Worm (Caenorhabditis elegans): ENCODE data around the gene B0507.3.

The B0507.3 gene

DNA sequence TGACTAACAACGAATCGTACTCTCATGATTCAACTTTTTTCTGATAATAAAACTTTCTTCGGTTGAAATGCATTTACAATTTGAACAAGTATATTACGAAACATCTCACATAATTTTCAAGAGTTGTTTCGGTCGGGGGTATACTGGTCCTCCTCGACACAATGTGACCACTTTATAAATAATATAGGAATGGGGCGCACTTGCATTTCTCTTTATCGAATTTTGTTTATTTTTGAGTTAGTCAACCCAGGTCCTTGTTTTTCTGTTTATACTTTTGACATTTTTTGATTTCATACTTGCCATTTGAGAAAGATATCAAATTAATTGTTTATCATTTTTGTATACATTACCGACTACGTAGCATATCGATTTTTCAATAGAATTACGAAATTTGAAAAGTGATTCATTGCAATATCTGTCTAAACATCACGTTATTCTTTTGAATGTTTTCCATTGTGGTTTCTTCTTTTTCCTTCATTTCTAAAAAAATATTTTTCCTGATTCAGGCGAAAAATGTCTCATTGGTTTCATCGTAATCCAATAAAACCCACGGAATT, 5.2 kb downstream of the B0507.3 start, which contains the start of gene B0507.2 (continued):
- no peak for TF ChIP-seq cey-2 (tag; optimal IDR thresholded peaks at IDR 0.05; ENCODE audit: borderline replicate concordance, insufficient read depth)
- peak; percentile 36 for TF ChIP-seq hlh-11 (tag; optimal IDR thresholded peaks at IDR 0.05)
- peak in 1 of 2 experiments; percentile 46 for TF ChIP-seq lsy-2 (tag; optimal IDR thresholded peaks at IDR 0.05)
- TF ChIP-seq daf-16 (GFP tag; optimal IDR thresholded peaks at IDR 0.05) = no peak
- peak; percentile 90 for TF ChIP-seq daf-16 (tag; optimal IDR thresholded peaks at IDR 0.05)
- TF ChIP-seq pha-4 (GFP tag; IDR thresholded peaks at IDR 0.05) = no peak
- no peak for TF ChIP-seq pha-4 (tag; optimal IDR thresholded peaks at IDR 0.05)
- TF ChIP-seq ama-1 (optimal IDR thresholded peaks at IDR 0.05) = no peak
- TF ChIP-seq hif-1 (tag; optimal IDR thresholded peaks at IDR 0.05) = no peak
- TF ChIP-seq fos-1 (tag; optimal IDR thresholded peaks at IDR 0.05) = no peak
- no peak for TF ChIP-seq spr-3 (GFP tag; optimal IDR thresholded peaks at IDR 0.05)
- TF ChIP-seq nhr-76 (tag; optimal IDR thresholded peaks at IDR 0.05) = no peak
- TF ChIP-seq tag-97 (GFP tag; IDR thresholded peaks at IDR 0.05) = no peak
- TF ChIP-seq nhr-77 (tag; optimal IDR thresholded peaks at IDR 0.05) = no peak
- peak; percentile 33 for TF ChIP-seq nhr-28 (tag; optimal IDR thresholded peaks at IDR 0.05)
- TF ChIP-seq ZK546.5 (tag; optimal IDR thresholded peaks at IDR 0.05) = no peak
- no peak for TF ChIP-seq lin-39 (tag; optimal IDR thresholded peaks at IDR 0.05)

DNA sequence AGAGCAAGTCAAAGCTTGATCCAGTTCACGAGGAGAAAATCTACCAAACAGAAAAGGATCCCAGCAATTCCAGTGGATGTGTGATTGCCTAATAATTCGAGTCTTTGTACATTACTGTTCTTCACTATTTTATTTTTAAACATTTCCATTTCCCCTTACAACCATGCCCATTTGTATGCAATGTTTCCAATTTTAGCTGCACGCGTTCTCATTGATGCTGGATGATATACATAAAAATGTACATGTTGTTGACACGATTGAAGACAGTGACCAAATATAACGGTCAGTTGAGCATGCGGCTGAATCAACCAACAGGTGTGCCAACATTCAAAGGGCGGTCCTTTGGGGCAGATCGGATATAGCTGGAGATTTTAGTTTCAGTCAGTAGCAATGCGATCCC, 7.6 kb downstream of the B0507.3 start, which contains the start of gene B0507.1:
TSS of gene B0507.1 (plus strand) at position 301 of the 400 bp plus-strand sequence.
- TF ChIP-seq ceh-32 (tag; optimal IDR thresholded peaks at IDR 0.05; ENCODE audit: poor library complexity) (no peak), spr-1 (tag; optimal IDR thresholded peaks at IDR 0.05) (no peak), aha-1 (tag) (no peak)

DNA sequence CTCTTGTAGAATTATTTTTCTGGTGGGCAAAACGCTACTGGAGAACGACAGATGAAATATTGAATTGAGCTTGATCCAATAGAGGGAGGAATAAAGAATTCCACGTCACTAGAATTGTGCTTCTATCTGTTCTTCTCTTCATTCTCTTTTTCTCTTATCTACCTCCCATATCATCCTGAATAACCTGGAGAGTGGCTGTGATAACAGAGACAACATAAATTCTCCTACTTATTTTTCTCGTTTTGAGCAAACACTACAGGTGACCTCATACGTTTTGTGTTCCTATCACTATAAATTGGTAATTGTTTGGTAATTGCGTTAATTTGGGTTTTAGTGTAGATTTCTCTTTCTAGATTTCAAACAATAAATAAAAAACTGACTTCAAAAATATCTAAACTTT, 12.5 kb downstream of the B0507.3 start:
- TF ChIP-seq daf-19 (GFP tag; conservative IDR thresholded peaks at IDR 0.05) (no peak), unc-62 (GFP tag; optimal IDR thresholded peaks at IDR 0.05 in 1 of 2) (no peak), unc-62 (tag; optimal IDR thresholded peaks at IDR 0.05) (no peak), daf-16 (GFP tag; optimal IDR thresholded peaks at IDR 0.05) (no peak), daf-16 (tag; optimal IDR thresholded peaks at IDR 0.05) (peak; percentile 35), hlh-11 (tag; optimal IDR thresholded peaks at IDR 0.05) (peak; percentile 23), nhr-28 (tag; optimal IDR thresholded peaks at IDR 0.05) (peak; percentile 88), dmd-6 (GFP tag; IDR thresholded peaks at IDR 0.05) (0 out of 2 replicates have a peak, but pooled peaks have one; percentile 14), pqm-1 (tag; optimal IDR thresholded peaks at IDR 0.05) (peak; percentile 68), dve-1 (tag; optimal IDR thresholded peaks at IDR 0.05; ENCODE audit: insufficient read depth) (peak; percentile 18)

DNA sequence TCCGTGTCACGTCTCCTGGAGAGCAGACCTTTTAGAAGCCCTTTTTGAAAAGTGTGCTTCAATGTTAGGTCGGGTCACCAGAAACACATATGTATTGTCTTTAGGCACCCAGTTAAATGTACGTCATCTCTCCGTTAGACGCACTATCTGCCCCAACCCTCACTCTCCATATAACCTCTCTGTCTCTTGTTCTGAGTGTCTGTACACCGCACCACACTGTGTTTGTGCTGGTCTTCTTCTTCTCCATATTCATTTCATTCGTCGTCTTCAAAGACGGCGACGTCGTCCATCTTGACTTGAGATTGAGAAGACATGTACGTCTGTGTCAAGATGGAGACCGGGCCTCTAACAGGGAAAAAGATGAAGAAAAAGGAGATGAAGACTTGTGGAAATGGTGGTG, 13.4 kb downstream of the B0507.3 start:
- TF ChIP-seq aha-1 (tag) = peak; percentile 64
- peak in 1 of 2 experiments; percentile 96 for TF ChIP-seq unc-62 (GFP tag; optimal IDR thresholded peaks at IDR 0.05 in 1 of 2)
- no peak for TF ChIP-seq unc-62 (tag; optimal IDR thresholded peaks at IDR 0.05)
- TF ChIP-seq dmd-8 (GFP tag; IDR thresholded peaks at IDR 0.05) = no peak
- peak; percentile 44 for TF ChIP-seq mes-2 (tag; optimal IDR thresholded peaks at IDR 0.05; ENCODE audit: poor library complexity, severe bottlenecking)

DNA sequence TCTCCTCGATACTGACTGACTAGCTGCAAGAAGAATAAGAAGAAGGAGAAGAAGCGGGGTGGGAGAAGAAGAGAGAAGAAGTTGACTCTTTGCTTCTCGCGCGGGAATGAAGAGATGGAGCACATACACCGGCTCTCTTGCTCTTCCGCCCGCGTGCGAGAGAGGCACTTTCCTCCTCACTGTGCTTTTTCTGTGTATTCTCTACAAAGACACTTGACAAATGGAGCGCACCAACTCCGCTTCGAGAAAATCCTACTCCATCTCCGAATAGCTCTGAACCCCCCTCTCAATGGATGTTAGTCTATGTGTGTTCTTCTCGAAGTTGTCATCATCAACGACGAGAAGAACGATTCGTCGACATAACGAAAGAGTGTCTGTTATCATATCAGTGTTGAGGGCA, 15.8 kb downstream of the B0507.3 start:
- TF ChIP-seq dmd-8 (GFP tag; IDR thresholded peaks at IDR 0.05) = no peak
- peak; percentile 37; the same call in 1 of the 2 replicates for TF ChIP-seq lim-7 (GFP tag; IDR thresholded peaks at IDR 0.05)
- peak; percentile 13; the same call in 1 of the 2 replicates for TF ChIP-seq set-16 (GFP tag; IDR thresholded peaks at IDR 0.05)

DNA sequence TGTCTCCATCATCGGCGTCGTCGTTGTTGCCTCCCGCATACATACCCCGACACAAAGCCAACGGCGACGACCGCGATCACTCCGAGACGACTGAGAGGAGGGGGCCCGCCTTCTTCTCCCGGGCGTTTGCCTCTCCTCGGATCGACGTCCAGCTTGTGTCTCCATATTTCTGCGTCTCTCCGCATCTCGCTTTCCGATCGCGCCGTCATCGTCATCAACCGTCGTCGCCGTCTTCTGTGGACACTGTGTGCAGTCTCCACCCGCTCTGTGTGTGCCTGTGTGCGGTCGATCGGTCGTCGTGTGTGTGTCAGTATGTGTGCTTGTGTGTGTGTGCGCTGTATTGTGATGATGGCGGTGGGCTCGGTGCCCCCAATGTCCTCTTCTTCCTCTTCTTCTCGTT, 16.8 kb downstream of the B0507.3 start:
- TF ChIP-seq hlh-11 (tag; optimal IDR thresholded peaks at IDR 0.05) (peak; percentile 84), nhr-102 (tag; optimal IDR thresholded peaks at IDR 0.05) (peak; percentile 12), snpc-4 (tag; optimal IDR thresholded peaks at IDR 0.05) (no peak), F44E2.7 (GFP tag; IDR thresholded peaks at IDR 0.05) (0 out of 2 replicates have a peak, but pooled peaks have one; percentile 42), mdl-1 (tag; optimal IDR thresholded peaks at IDR 0.05) (peak in 1 of 2 experiments; percentile 25), ceh-62 (tag; optimal IDR thresholded peaks at IDR 0.05) (no peak), nhr-28 (tag; optimal IDR thresholded peaks at IDR 0.05) (peak; percentile 27), ceh-28 (tag; optimal IDR thresholded peaks at IDR 0.05) (no peak), egl-43 (GFP tag; IDR thresholded peaks at IDR 0.05) (peak; percentile 48; the same call in 1 of the 2 replicates), egl-27 (tag; optimal IDR thresholded peaks at IDR 0.05) (no peak), attf-4 (tag; optimal IDR thresholded peaks at IDR 0.05) (no peak), ZK337.2 (GFP tag; IDR thresholded peaks at IDR 0.05) (no peak), skn-1 (tag; optimal IDR thresholded peaks at IDR 0.05) (no peak), ctbp-1 (GFP tag; IDR thresholded peaks at IDR 0.05) (no peak), nhr-11 (tag; optimal IDR thresholded peaks at IDR 0.05) (no peak)
